Worm (Caenorhabditis elegans) whole organism, L3 larva: ENCODE data around the gene ttr-19.

ENCODE experiments used
- ceh-28 ChIP-seq: fragments of 150-350 bp; optimal IDR thresholded peaks from 2 replicates; lab custom pipeline; 2014; ENCODE audit warnings: missing biosample characterization, missing genetic modification reagents, missing genetic modification characterization
- jun-1 ChIP-seq: fragments of 150-350 bp; optimal IDR thresholded peaks from 2 replicates; lab custom pipeline; 2014; ENCODE audit warnings: missing biosample characterization, missing genetic modification reagents, missing genetic modification characterization
- mdl-1 ChIP-seq: fragments of 150-350 bp; optimal IDR thresholded peaks from 2 replicates; lab custom pipeline; 2014; ENCODE audit warnings: missing biosample characterization, missing genetic modification characterization
- nhr-76 ChIP-seq: fragments of 150-350 bp; sonication (generic microtip); optimal IDR thresholded peaks from 5 replicates; lab custom pipeline; 2014; ENCODE audit warnings: missing biosample characterization, missing genetic modification characterization
- pha-4 ChIP-seq: fragments of 150-350 bp; optimal IDR thresholded peaks from 2 replicates; lab custom pipeline; 2014; ENCODE audit warnings: missing biosample characterization, missing genetic modification reagents, missing genetic modification characterization

DNA sequence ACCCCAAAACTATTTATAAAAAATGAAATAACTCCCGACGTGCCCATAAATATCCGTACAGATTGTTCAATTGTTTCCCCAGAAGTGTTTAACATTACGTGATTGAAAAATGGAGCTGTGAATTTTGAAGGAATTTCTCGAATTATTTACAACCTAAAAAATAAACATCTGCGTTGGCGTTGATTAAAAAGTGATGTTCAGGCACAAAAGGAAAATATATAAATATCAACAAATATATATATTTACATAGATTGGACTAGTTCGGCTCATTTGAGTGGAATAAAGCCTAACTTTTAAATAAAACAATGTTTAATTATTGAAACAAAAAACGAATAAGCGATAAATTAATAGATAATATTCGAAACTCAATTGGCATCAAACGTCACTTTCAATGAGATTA lies 33.2 kb upstream of the ttr-19 start, which contains the start of gene sri-18:
- TF ChIP-seq pha-4 (no peak), ceh-28 (tag; lab: Kevin White, UChicago) (no peak), mdl-1 (tag; lab: Kevin White, UChicago) (no peak), nhr-76 (tag; lab: Kevin White, UChicago) (no peak), jun-1 (tag; lab: Kevin White, UChicago) (no peak)
